Worm (Caenorhabditis elegans): ENCODE data around the gene melo-3.

melo-3 gene

DNA sequence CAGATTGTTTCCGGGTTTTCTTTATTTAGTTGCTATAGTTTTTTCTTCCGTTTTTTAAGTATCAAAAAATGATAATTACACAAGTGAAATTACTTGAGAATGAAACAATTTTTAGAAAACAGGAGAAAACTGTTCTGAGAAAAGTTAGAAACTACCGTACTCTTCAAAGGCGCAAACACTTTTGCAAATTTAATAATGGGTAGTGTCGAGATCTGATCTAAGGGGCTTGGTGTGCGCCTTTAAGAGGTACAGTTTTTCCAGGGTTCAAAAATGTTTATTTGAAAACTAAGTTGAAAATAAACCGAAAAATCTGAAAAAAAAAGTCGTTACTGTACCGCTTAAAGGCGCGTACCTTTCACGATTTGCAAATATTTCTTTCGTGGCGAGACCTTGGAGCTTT is 23.9 kb upstream of the melo-3 start:
- no peak for TF ChIP-seq unc-39 (tag; optimal IDR thresholded peaks at IDR 0.05)
- no peak for TF ChIP-seq pha-4 (tag; optimal IDR thresholded peaks at IDR 0.05)
- no peak for TF ChIP-seq mab-5 (tag; optimal IDR thresholded peaks at IDR 0.05)

DNA sequence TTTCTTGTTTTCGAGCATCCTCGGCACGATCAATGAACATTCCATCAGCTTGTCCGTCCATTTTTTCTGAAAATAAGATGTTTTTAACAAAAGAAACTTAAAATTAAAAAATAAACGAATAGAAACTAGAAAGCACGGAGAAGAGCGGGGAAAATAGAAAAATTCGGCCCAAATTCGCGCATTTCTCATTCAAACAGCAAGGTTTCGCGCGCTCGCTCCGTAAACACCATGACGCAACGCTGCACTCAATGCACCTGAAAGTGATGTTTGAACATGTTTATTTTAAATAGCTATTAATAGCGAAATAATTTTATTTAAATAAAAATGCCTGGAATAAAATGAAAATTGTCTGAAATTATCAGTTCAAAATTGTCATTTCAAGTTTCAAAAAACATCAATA is 22.9 kb upstream of the melo-3 start, which contains the start of the genes mcm-3 and C25D7.15:
TSS of gene mcm-3 (minus strand) at position 66 of the 400 bp plus-strand sequence.
TSS of gene C25D7.15 (plus strand) at position 275 of the 400 bp plus-strand sequence.
- TF ChIP-seq ceh-43 (GFP tag; optimal IDR thresholded peaks at IDR 0.05) (no peak), ham-2 (GFP tag; optimal IDR thresholded peaks at IDR 0.05) (no peak), ces-1 (GFP tag; optimal IDR thresholded peaks at IDR 0.05) (peak; percentile 11), cnd-1 (tag; optimal IDR thresholded peaks at IDR 0.05) (no peak), lsy-2 (tag; optimal IDR thresholded peaks at IDR 0.05) (peak; percentile 12), bed-3 (GFP tag; optimal IDR thresholded peaks at IDR 0.05) (no peak), zip-8 (tag; optimal IDR thresholded peaks at IDR 0.05) (peak; percentile 44)

DNA sequence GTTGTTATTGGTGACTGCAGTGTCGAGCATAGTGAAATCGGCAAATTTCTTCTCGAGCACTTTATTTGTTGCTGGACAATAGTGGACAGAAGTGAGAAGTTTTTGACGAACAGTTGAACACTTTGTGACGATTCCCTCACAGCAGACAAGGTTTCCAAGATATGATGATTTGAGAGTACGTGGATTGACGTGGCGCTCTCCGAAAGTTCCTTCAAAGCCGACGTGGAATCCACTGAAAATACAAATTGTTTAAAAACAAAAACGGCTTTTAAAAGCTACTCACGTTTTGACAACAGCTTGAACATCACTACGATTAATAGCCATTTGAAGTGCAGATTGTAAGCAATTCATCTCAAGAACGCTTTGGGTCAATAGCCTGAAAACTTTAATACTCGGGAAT is 22.3 kb upstream of the melo-3 start:
- no peak for TF ChIP-seq ztf-11 (tag; optimal IDR thresholded peaks at IDR 0.05)
- TF ChIP-seq unc-120 (tag; optimal IDR thresholded peaks at IDR 0.05; ENCODE audit: poor library complexity, severe bottlenecking) = no peak
- no peak for TF ChIP-seq mep-1 (tag; optimal IDR thresholded peaks at IDR 0.05)
- TF ChIP-seq nhr-2 (tag; optimal IDR thresholded peaks at IDR 0.05) = no peak

DNA sequence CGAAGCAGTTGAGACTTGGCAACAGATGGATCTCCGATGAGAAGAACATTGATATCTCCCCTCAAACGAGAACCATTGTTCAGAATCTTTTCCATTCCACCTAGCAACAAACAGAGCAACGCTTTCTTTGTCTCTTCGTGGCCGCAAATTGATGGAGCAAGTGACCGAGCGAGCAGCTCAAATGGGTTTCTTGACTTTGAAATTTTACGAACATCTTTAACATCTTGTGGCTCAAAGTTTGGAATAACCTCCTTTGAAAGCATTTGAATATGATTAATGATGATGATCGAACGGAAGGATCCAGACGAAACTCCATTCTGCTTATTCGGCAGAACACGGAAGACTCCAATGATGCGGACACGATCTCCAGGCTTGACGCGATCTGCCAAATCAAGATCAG is 21.8 kb upstream of the melo-3 start:
- TF ChIP-seq snpc-4 (tag; optimal IDR thresholded peaks at IDR 0.05) (no peak), bed-3 (GFP tag; optimal IDR thresholded peaks at IDR 0.05) (no peak), ceh-43 (GFP tag; optimal IDR thresholded peaks at IDR 0.05) (no peak), ces-1 (GFP tag; optimal IDR thresholded peaks at IDR 0.05) (no peak), nhr-76 (tag; optimal IDR thresholded peaks at IDR 0.05) (no peak), nhr-28 (tag; optimal IDR thresholded peaks at IDR 0.05) (no peak)

DNA sequence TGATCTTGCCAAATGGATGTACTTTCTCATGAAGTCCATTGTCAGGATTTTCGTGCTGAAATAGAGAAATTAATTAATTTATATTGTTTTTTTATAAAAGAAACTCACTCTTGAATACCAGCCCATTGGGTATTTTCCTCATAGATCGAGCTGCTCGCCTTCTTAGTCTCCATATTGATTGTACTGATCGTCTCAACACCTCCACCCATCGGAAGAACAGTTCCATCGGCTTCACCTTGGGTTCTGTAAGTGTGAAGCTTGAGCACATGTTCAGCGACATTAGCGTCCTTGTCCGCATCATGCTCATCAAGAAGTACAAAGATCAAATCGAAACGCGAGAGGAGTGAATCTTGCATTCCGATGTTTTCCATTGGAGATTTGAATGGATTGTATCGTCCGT is 21.1 kb upstream of the melo-3 start:
- TF ChIP-seq sptf-1 (tag; optimal IDR thresholded peaks at IDR 0.05) (no peak), ztf-11 (tag; optimal IDR thresholded peaks at IDR 0.05) (no peak), snpc-4 (tag; optimal IDR thresholded peaks at IDR 0.05) (no peak), bed-3 (GFP tag; optimal IDR thresholded peaks at IDR 0.05) (no peak), flh-1 (GFP tag; optimal IDR thresholded peaks at IDR 0.05) (no peak), ceh-39 (tag; optimal IDR thresholded peaks at IDR 0.05) (no peak), lin-13 (tag; optimal IDR thresholded peaks at IDR 0.05) (no peak), lin-32 (GFP tag; optimal IDR thresholded peaks at IDR 0.05) (no peak), nhr-237 (tag; optimal IDR thresholded peaks at IDR 0.05) (no peak), unc-39 (tag; optimal IDR thresholded peaks at IDR 0.05) (no peak), nhr-12 (tag; optimal IDR thresholded peaks at IDR 0.05) (no peak), ham-2 (GFP tag; optimal IDR thresholded peaks at IDR 0.05) (no peak), unc-62 (GFP tag; optimal IDR thresholded peaks at IDR 0.05) (no peak), ces-1 (GFP tag; optimal IDR thresholded peaks at IDR 0.05) (no peak), lsy-2 (tag; optimal IDR thresholded peaks at IDR 0.05) (no peak), tbx-8 (GFP tag; optimal IDR thresholded peaks at IDR 0.05) (no peak), elt-1 (tag; optimal IDR thresholded peaks at IDR 0.05; ENCODE audit: borderline replicate concordance, insufficient read depth) (no peak), cnd-1 (tag; optimal IDR thresholded peaks at IDR 0.05) (no peak)

DNA sequence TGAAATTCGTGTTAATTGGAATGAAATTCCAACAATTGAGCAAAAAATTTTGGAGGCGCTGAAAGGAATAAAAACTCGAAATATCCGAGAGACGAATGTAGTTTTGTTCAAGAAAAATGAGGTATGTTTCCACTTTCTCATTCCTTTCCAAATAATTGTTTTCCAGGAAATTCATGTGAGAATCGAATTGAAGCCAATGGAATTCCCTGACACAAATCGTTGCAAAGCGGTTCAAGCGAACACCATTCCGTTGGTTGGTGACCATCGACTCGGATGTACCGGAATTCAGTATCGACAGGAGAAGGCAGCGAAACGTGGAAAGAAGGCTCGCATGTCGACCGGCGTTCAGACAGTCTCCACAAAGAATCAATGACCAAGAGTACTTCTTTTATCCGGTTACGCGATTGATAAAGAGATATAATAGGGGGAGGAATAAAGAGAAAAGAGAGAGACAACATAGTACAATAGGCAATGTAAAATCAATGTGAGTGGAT is 19.7 kb upstream of the melo-3 start:
- TF ChIP-seq mls-2 (tag; optimal IDR thresholded peaks at IDR 0.05) (no peak), hlh-1 (tag; optimal IDR thresholded peaks at IDR 0.05) (no peak), ztf-11 (tag; optimal IDR thresholded peaks at IDR 0.05) (no peak), ceh-83 (GFP tag; optimal IDR thresholded peaks at IDR 0.05) (no peak), ham-2 (GFP tag; optimal IDR thresholded peaks at IDR 0.05) (no peak), elt-1 (tag; optimal IDR thresholded peaks at IDR 0.05; ENCODE audit: borderline replicate concordance, insufficient read depth) (no peak), pha-4 (tag; optimal IDR thresholded peaks at IDR 0.05) (no peak), lsy-2 (tag; optimal IDR thresholded peaks at IDR 0.05) (no peak), bed-3 (GFP tag; optimal IDR thresholded peaks at IDR 0.05) (no peak), unc-39 (tag; optimal IDR thresholded peaks at IDR 0.05) (no peak), nhr-2 (tag; optimal IDR thresholded peaks at IDR 0.05) (no peak), nhr-12 (tag; optimal IDR thresholded peaks at IDR 0.05) (no peak), nhr-76 (tag; optimal IDR thresholded peaks at IDR 0.05) (no peak), snpc-4 (tag; optimal IDR thresholded peaks at IDR 0.05) (no peak), mep-1 (tag; optimal IDR thresholded peaks at IDR 0.05) (no peak), lin-13 (tag; optimal IDR thresholded peaks at IDR 0.05) (no peak), tbx-8 (GFP tag; optimal IDR thresholded peaks at IDR 0.05) (no peak)

Data from whole organism, mixed stage, embryonic.